Worm (Caenorhabditis elegans) whole organism, L4/young adult: ENCODE measurements around the gene Y57A10C.8.

Source experiments
- W03F9.2 ChIP-seq: fragments of 150-350 bp; optimal IDR thresholded peaks from 2 replicates; lab custom pipeline; 2014; ENCODE audit warnings: missing biosample characterization, missing genetic modification characterization
- dao-5 ChIP-seq: sonication (generic microtip); optimal IDR thresholded peaks from 2 replicates; lab custom pipeline; 2016; ENCODE audit warnings: missing genotype, missing genetic modification characterization, moderate library complexity, missing compliant biosample characterization
- him-1 ChIP-seq: sonication (generic microtip); optimal IDR thresholded peaks from 2 replicates; lab custom pipeline; 2016; ENCODE audit warnings: missing genotype, missing genetic modification reagents, missing genetic modification characterization, missing compliant biosample characterization

Gene Y57A10C.8

DNA sequence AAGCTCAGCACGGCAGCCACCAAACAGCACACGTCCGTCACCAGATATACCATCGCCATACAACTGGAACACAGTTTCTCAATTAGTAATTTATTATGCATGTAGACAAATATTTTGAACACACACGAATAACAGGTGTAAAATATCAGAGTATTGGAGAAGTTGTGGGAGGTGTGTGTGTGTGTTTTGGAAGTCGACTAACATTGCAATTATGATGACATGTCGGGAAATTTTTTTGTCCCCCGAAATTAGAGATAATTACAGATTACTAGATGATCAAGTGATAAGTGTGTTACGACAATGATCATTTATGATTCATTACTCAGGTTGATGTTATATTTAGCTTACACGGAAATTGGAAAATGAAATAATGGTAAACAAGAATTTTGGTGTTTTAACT is at the start of gene Y57A10C.8:
Gene Y57A10C.8, minus strand, starts transcription at position 101 of the 400 bp plus-strand sequence.
- TF ChIP-seq W03F9.2 (tag; lab: Kevin White, UChicago), result no peak
- TF ChIP-seq him-1 (tag; lab: Kevin White, UChicago), result no peak
- no peak for TF ChIP-seq dao-5

DNA sequence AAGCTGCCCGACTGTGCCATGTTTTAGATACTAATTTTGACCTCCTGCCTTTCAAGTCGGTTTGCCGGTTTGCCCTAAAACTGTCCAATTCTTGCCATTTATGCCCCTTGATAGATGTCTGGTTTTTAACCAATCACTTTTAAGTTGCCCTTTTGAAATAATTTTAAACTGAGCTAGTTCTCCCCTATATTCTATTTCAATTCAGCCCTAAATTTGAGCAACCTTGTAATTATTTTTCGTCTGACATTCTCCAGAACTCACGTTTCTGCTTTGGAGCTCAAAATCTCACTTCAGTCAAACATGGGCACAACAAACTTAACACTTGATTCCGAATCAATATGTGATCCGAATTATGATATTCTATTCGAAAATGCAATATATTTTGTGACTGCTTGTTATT is 43.8 kb upstream of the Y57A10C.8 start, which contains the start of gene srg-17:
Gene srg-17, plus strand, starts transcription at position 301 of the 400 bp plus-strand sequence.
- TF ChIP-seq him-1 (tag; lab: Kevin White, UChicago) (no peak), W03F9.2 (tag; lab: Kevin White, UChicago) (no peak), dao-5 (no peak)

DNA sequence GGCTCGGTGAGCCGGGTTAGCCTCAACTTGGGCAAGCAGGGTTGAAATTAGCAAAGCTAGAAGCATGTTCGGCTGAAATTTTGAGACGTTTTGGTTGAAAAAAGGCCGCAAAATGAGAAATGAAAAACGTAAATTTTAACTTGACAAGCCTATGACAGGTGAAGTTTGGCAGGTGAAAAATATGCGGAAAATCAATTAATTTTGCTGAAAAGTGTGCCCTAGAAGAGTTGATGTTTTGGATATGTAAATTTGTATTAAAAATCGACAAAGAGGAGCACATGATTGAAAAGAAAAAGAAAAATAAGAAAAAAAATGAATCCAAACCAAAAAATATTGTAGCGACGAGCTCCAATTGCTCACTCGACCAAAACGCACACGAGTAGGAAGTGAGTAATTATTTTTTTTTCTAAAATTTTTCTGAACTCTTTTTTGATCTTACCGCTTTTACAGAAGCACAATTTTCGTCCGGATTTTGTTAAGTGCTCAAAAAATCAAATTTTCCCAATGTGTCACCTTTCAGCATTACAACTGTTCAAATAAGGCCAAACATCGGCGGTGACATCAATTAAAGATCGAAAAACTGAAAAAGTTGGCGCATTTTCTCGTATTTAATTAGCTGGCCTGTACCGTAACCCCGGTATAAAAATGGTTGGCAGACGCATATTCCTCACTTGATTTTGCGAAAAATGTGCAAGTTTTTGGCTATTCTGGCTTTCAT is 41.7 kb upstream of the Y57A10C.8 start, which contains the start of the genes F15A4.5 and phat-8:
Gene F15A4.5, minus strand, starts transcription at position 101 of the 718 bp plus-strand sequence.
Gene phat-8, plus strand, starts transcription at position 668 of the 718 bp plus-strand sequence.
- TF ChIP-seq W03F9.2 (tag; lab: Kevin White, UChicago) (no peak), him-1 (tag; lab: Kevin White, UChicago) (no peak), dao-5 (no peak)

ce11 chrII:12467047-12467446 is 37.4 kb upstream of the Y57A10C.8 start, which contains the start of gene srg-16:
Gene srg-16 (plus strand): TSS chrII:12467133.
- no peak for TF ChIP-seq him-1 (tag; lab: Kevin White, UChicago)
- TF ChIP-seq W03F9.2 (tag; lab: Kevin White, UChicago), result no peak
- no peak for TF ChIP-seq dao-5

- TF ChIP-seq him-1 (tag; lab: Kevin White, UChicago), result no peak
- TF ChIP-seq dao-5, result no peak
- no peak for TF ChIP-seq W03F9.2 (tag; lab: Kevin White, UChicago)
Measured at ce11 chrII:12465557-12465956, 35.9 kb upstream of the Y57A10C.8 start, which contains the start of gene sre-37. Gene sre-37 (plus strand): TSS chrII:12465857.

- TF ChIP-seq him-1 (tag; lab: Kevin White, UChicago), result no peak
- no peak for TF ChIP-seq dao-5
- TF ChIP-seq W03F9.2 (tag; lab: Kevin White, UChicago), result no peak
Measured at ce11 chrII:12462244-12462643, 32.6 kb upstream of the Y57A10C.8 start, which contains the start of gene F15A4.2. Gene F15A4.2 (plus strand): TSS chrII:12462544.

DNA sequence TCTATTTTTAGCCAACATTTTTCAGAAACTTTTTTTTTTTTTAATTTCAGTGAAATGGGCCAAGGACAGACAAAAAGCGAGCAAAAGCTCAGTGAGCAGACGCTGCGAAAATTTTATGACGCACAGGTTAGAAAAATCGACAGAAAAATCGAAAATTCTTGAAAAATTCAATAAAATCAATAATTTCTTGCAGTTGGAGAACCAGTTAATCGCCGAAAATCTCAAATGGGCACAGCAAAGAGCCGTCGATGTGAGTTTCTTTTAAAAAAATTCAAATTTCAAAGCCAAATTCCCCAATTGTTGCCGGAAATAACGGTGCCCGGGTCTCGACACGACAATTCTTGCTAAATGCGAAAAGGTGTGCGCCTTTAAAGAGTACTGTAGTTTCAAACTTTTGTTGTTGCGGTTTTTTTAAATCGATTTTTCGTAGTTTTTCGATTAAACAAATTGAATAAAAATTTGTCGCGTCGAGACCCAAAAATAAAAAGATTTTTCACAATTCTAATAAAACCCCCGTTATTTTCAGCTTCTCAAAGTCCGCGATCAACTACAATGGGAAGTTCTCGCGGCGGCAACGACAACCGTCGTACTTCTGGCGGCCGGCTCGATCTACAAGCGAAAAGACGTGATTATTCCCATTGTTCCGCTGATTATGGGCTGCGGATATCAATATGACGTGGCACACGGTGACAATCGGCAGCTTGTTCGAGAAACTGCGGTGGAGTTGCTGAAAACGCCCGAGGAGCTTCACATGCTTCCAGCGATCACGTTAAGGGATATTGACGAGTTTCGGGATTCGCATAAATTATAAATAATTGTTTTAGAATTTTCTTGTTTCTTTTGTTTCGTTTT is 31.2 kb upstream of the Y57A10C.8 start, which contains the start of gene tag-280:
Gene tag-280, plus strand, starts transcription at position 51 of the 852 bp plus-strand sequence.
- TF ChIP-seq him-1 (tag; lab: Kevin White, UChicago) (no peak), dao-5 (no peak), W03F9.2 (tag; lab: Kevin White, UChicago) (no peak)

ce11 chrII:12459422-12459821 is 29.8 kb upstream of the Y57A10C.8 start, which contains the start of gene tag-281:
Gene tag-281 (plus strand): TSS chrII:12459761.
- TF ChIP-seq W03F9.2 (tag; lab: Kevin White, UChicago) (peak; percentile 72), him-1 (tag; lab: Kevin White, UChicago) (no peak)

ce11 chrII:12457275-12457674 is 27.6 kb upstream of the Y57A10C.8 start, which contains the start of gene sre-38:
Gene sre-38 (plus strand): TSS chrII:12457575.
- TF ChIP-seq W03F9.2 (tag; lab: Kevin White, UChicago), result no peak
- no peak for TF ChIP-seq dao-5
- TF ChIP-seq him-1 (tag; lab: Kevin White, UChicago), result no peak

DNA sequence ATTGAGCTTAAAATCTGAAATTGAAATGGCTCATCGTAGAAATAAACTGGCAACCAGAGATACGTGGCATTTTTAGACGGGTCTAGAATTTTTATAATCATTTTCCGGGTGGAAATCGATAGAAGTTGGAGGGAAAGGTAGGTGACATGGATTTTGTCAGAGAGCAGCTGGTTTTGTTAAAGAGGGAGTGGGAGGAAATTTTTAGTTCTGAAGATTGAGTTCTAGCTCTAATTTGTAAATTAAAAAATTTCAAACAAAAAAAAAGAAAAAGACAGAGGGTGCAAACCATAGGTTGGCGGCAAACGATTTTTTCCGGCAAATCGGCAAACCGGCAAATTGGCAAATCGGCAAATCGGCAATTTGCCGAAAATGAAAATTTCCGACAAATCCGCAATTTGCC is 27.0 kb upstream of the Y57A10C.8 start, which contains the start of gene sre-32:
Gene sre-32, minus strand, starts transcription at position 101 of the 400 bp plus-strand sequence.
- TF ChIP-seq him-1 (tag; lab: Kevin White, UChicago) (no peak), dao-5 (no peak)

ce11 chrII:12452754-12453352 is 23.2 kb upstream of the Y57A10C.8 start, which contains the start of the genes sre-35 and sre-33:
Gene sre-35 (minus strand): TSS chrII:12452854.
Gene sre-33 (plus strand): TSS chrII:12453302.
- TF ChIP-seq dao-5, result no peak

ce11 chrII:12449849-12450248 is 20.2 kb upstream of the Y57A10C.8 start, which contains the start of gene sre-34:
Gene sre-34 (plus strand): TSS chrII:12450149.
- no peak for TF ChIP-seq dao-5
- TF ChIP-seq W03F9.2 (tag; lab: Kevin White, UChicago), result no peak
- TF ChIP-seq him-1 (tag; lab: Kevin White, UChicago), result no peak

DNA sequence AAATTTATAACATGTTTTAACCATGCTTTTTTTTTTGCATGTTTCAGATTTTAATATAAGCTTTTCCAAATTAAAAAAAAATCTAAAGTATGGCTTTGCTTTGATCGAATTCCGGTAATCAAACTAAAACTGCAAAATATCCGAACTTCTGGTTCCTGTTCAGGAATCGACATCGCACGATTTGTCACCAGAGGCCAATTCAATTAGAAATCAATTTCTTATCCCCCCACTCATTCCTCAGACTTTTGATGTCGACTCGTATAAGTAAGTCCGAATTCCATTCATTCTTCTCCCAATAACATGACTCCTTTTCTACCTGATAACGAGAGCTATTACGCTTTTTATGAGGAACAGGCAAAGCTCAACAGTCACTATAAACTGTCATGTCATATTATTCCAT is 18.6 kb upstream of the Y57A10C.8 start, which contains the start of gene srh-27:
Gene srh-27, plus strand, starts transcription at position 301 of the 400 bp plus-strand sequence.
- no peak for TF ChIP-seq him-1 (tag; lab: Kevin White, UChicago)
